Fruit fly (Drosophila melanogaster): ENCODE measurements around the gene Neos.

The Neos gene

dm6 chr3L:7250469-7250868 lies 9.0 kb downstream of the Neos start, which contains the start of gene MED4:
Gene MED4 (minus strand): TSS chr3L:7250527.
- TF ChIP-seq CG34367 (tag; optimal IDR thresholded peaks at IDR 0.05) (peak; percentile 65), CG15710 (tag; optimal IDR thresholded peaks at IDR 0.05) (peak; percentile 71), CG8301 (tag; optimal IDR thresholded peaks at IDR 0.05) (peak; percentile 79), CG13204 (GFP tag; optimal IDR thresholded peaks at IDR 0.05) (no peak), CG17806 (tag; optimal IDR thresholded peaks at IDR 0.05) (peak; percentile 68), EcR (GFP tag; optimal IDR thresholded peaks at IDR 0.05) (no peak), Pif1A (GFP tag; optimal IDR thresholded peaks at IDR 0.05) (no peak), gl (tag; optimal IDR thresholded peaks at IDR 0.05) (peak; percentile 43), D1 (tag; optimal IDR thresholded peaks at IDR 0.05) (no peak), Ets98B (GFP tag; IDR thresholded peaks at IDR 0.05) (peak; percentile 85), CG4496 (GFP tag; IDR thresholded peaks at IDR 0.05) (peak; percentile 89), Pif1B (GFP tag; optimal IDR thresholded peaks at IDR 0.05) (no peak), fd96Ca (GFP tag; IDR thresholded peaks at IDR 0.05) (peak; percentile 60; the same call in 2 of the 3 replicates), rn (GFP tag; IDR thresholded peaks at IDR 0.05) (peak; percentile 57), CG32121 (GFP tag; IDR thresholded peaks at IDR 0.05) (peak; percentile 77), CG10348 (GFP tag; IDR thresholded peaks at IDR 0.05) (no peak), Snoo (tag; optimal IDR thresholded peaks at IDR 0.05) (peak; percentile 75), CG12605 (GFP tag; IDR thresholded peaks at IDR 0.05) (peak; percentile 66), CG14655 (GFP tag; optimal IDR thresholded peaks at IDR 0.05) (no peak), CG9948 (tag; optimal IDR thresholded peaks at IDR 0.05) (peak; percentile 61), CG8159 (tag; optimal IDR thresholded peaks at IDR 0.05) (peak; percentile 70)

- peak; percentile 12 for TF ChIP-seq CG17806 (tag; optimal IDR thresholded peaks at IDR 0.05)
- TF ChIP-seq gl (tag; optimal IDR thresholded peaks at IDR 0.05) = no peak
- TF ChIP-seq CG34367 (tag; optimal IDR thresholded peaks at IDR 0.05) = no peak
- TF ChIP-seq CG9948 (tag; optimal IDR thresholded peaks at IDR 0.05) = no peak
- TF ChIP-seq CG4496 (GFP tag; IDR thresholded peaks at IDR 0.05) = no peak
Measured at dm6 chr3L:7254724-7255123, 13.3 kb downstream of the Neos start.

dm6 chr3L:7258267-7258666 lies 16.8 kb downstream of the Neos start:
- TF ChIP-seq Snoo (tag; optimal IDR thresholded peaks at IDR 0.05) = no peak
- TF ChIP-seq CG8159 (tag; optimal IDR thresholded peaks at IDR 0.05) = no peak
- no peak for TF ChIP-seq CG4496 (GFP tag; IDR thresholded peaks at IDR 0.05)
- TF ChIP-seq CG8301 (tag; optimal IDR thresholded peaks at IDR 0.05) = no peak
- TF ChIP-seq D1 (tag; optimal IDR thresholded peaks at IDR 0.05) = no peak
- TF ChIP-seq fd96Ca (GFP tag; IDR thresholded peaks at IDR 0.05) = no peak
- TF ChIP-seq rn (GFP tag; IDR thresholded peaks at IDR 0.05) = no peak
- TF ChIP-seq CG17806 (tag; optimal IDR thresholded peaks at IDR 0.05) = no peak
- TF ChIP-seq Pif1A (GFP tag; optimal IDR thresholded peaks at IDR 0.05) = no peak

dm6 chr3L:7262471-7262870 lies 21.0 kb downstream of the Neos start:
- TF ChIP-seq CG17806 (tag; optimal IDR thresholded peaks at IDR 0.05) (peak; percentile 62), CG12605 (GFP tag; IDR thresholded peaks at IDR 0.05) (no peak), CG4496 (GFP tag; IDR thresholded peaks at IDR 0.05) (peak; percentile 40; the same call in 1 of the 3 replicates), EcR (GFP tag; optimal IDR thresholded peaks at IDR 0.05) (no peak), Pif1B (GFP tag; optimal IDR thresholded peaks at IDR 0.05) (peak; percentile 38), CG8301 (tag; optimal IDR thresholded peaks at IDR 0.05) (peak; percentile 28), fd96Ca (GFP tag; IDR thresholded peaks at IDR 0.05) (no peak), CG10348 (GFP tag; IDR thresholded peaks at IDR 0.05) (no peak), CG15710 (tag; optimal IDR thresholded peaks at IDR 0.05) (peak; percentile 74), CG34367 (tag; optimal IDR thresholded peaks at IDR 0.05) (peak; percentile 11), CG32121 (GFP tag; IDR thresholded peaks at IDR 0.05) (no peak), CG8159 (tag; optimal IDR thresholded peaks at IDR 0.05) (peak; percentile 76), CG14655 (GFP tag; optimal IDR thresholded peaks at IDR 0.05) (peak; percentile 68), D1 (tag; optimal IDR thresholded peaks at IDR 0.05) (peak; percentile 67), Pif1A (GFP tag; optimal IDR thresholded peaks at IDR 0.05) (peak; percentile 32), CG9948 (tag; optimal IDR thresholded peaks at IDR 0.05) (peak; percentile 65), Snoo (tag; optimal IDR thresholded peaks at IDR 0.05) (peak; percentile 14), gl (tag; optimal IDR thresholded peaks at IDR 0.05) (no peak), CG13204 (GFP tag; optimal IDR thresholded peaks at IDR 0.05) (no peak), Ets98B (GFP tag; IDR thresholded peaks at IDR 0.05) (no peak; the same call in 1 of the 2 replicates), rn (GFP tag; IDR thresholded peaks at IDR 0.05) (no peak)

dm6 chr3L:7263757-7264516 lies 22.5 kb downstream of the Neos start, which contains the start of gene CG14830:
Gene CG14830 (minus strand): TSS chr3L:7263920.
- peak; percentile 27 for TF ChIP-seq Ets98B (GFP tag; IDR thresholded peaks at IDR 0.05)
- peak; percentile 76 for TF ChIP-seq CG17806 (tag; optimal IDR thresholded peaks at IDR 0.05)
- no peak for TF ChIP-seq EcR (GFP tag; optimal IDR thresholded peaks at IDR 0.05)
- TF ChIP-seq Pif1A (GFP tag; optimal IDR thresholded peaks at IDR 0.05) = no peak
- peak; percentile 78 for TF ChIP-seq CG8159 (tag; optimal IDR thresholded peaks at IDR 0.05)
- TF ChIP-seq fd96Ca (GFP tag; IDR thresholded peaks at IDR 0.05) = no peak
- peak; percentile 57 for TF ChIP-seq CG12605 (GFP tag; IDR thresholded peaks at IDR 0.05)
- peak; percentile 90 for TF ChIP-seq CG14655 (GFP tag; optimal IDR thresholded peaks at IDR 0.05)
- TF ChIP-seq Snoo (tag; optimal IDR thresholded peaks at IDR 0.05) = no peak
- TF ChIP-seq D1 (tag; optimal IDR thresholded peaks at IDR 0.05) = peak; percentile 55
- TF ChIP-seq CG8301 (tag; optimal IDR thresholded peaks at IDR 0.05) = peak; percentile 87
- peak; percentile 28; the same call in 1 of the 3 replicates for TF ChIP-seq CG4496 (GFP tag; IDR thresholded peaks at IDR 0.05)
- peak; percentile 20 for TF ChIP-seq gl (tag; optimal IDR thresholded peaks at IDR 0.05)
- TF ChIP-seq CG34367 (tag; optimal IDR thresholded peaks at IDR 0.05) = peak; percentile 7
- no peak for TF ChIP-seq CG9948 (tag; optimal IDR thresholded peaks at IDR 0.05)

Measured in whole organism, pupa.